Fruit fly (Drosophila melanogaster) whole organism: ENCODE measurements around the gene CG10089.

Source experiments
- CG8478 ChIP-seq: fragments of >200 bp; optimal IDR thresholded peaks from 2 replicates; lab custom pipeline; 2018; ENCODE audit warnings: inconsistent platforms
- Dll ChIP-seq: fragments of >200 bp; optimal IDR thresholded peaks from 2 replicates; lab custom pipeline; 2017
- EcR ChIP-seq, 2 experiments: fragments of >200 bp; optimal IDR thresholded peaks; 2 replicates each; lab custom pipeline; 2017; ENCODE audit warnings: missing biosample characterization in 2 of 2, missing genetic modification characterization in 2 of 2, missing genetic modification reagents in 2 of 2
- pan ChIP-seq: fragments of >200 bp; optimal IDR thresholded peaks from 2 replicates; lab custom pipeline; 2017
- psq ChIP-seq: fragments of >200 bp; optimal IDR thresholded peaks from 2 replicates; lab custom pipeline; 2017
- usp ChIP-seq: fragments of >200 bp; optimal IDR thresholded peaks from 2 replicates; lab custom pipeline; 2017; ENCODE audit warnings: missing biosample characterization, missing genetic modification characterization, mixed read lengths

CG10089 gene

dm6 chr3L:13435170-13435727 lies 39.3 kb downstream of the CG10089 start, which contains the start of gene CG10713:
CG10713 (minus strand) TSS chr3L:13435229.
- no peak for TF ChIP-seq psq (lab: Kevin White, UChicago)
- no peak for TF ChIP-seq CG8478
- TF ChIP-seq pan = no peak
- TF ChIP-seq EcR (GFP tag; optimal IDR thresholded peaks at IDR 0.05; lab: Kevin White, UChicago) = no peak
- TF ChIP-seq Dll (lab: Kevin White, UChicago) = no peak
- TF ChIP-seq usp (GFP tag; lab: Kevin White, UChicago) = no peak

dm6 chr3L:13433522-13433921 lies 41.1 kb downstream of the CG10089 start:
- TF ChIP-seq EcR (GFP tag; optimal IDR thresholded peaks at IDR 0.05; lab: Kevin White, UChicago) (no peak), psq (lab: Kevin White, UChicago) (no peak), CG8478 (no peak), usp (GFP tag; lab: Kevin White, UChicago) (no peak)

dm6 chr3L:13432791-13433190 lies 41.8 kb downstream of the CG10089 start:
- TF ChIP-seq usp (GFP tag; lab: Kevin White, UChicago) (no peak), psq (lab: Kevin White, UChicago) (no peak), CG8478 (no peak), EcR (GFP tag; optimal IDR thresholded peaks at IDR 0.05; lab: Kevin White, UChicago) (no peak), Dll (lab: Kevin White, UChicago) (no peak)

- TF ChIP-seq CG8478 (no peak), psq (lab: Kevin White, UChicago) (no peak), Dll (lab: Kevin White, UChicago) (no peak), usp (GFP tag; lab: Kevin White, UChicago) (no peak), pan (no peak), EcR (GFP tag; optimal IDR thresholded peaks at IDR 0.05; lab: Kevin White, UChicago) (no peak)
These were observed 44.4 kb downstream of the CG10089 start for dm6 chr3L:13430171-13430570.

- TF ChIP-seq CG8478 = no peak
- no peak for TF ChIP-seq usp (GFP tag; lab: Kevin White, UChicago)
- TF ChIP-seq pan = no peak
- TF ChIP-seq EcR (GFP tag; optimal IDR thresholded peaks at IDR 0.05; lab: Kevin White, UChicago) = no peak
- no peak for TF ChIP-seq Dll (lab: Kevin White, UChicago)
- TF ChIP-seq psq (lab: Kevin White, UChicago) = no peak
These were observed 48.0 kb downstream of the CG10089 start, which contains the start of gene CG14105 for dm6 chr3L:13426573-13426972. CG14105 (minus strand) TSS chr3L:13426673.

dm6 chr3L:13425571-13425970 lies 49.0 kb downstream of the CG10089 start, which contains the start of gene CG14106:
CG14106 (minus strand) TSS chr3L:13425671.
- TF ChIP-seq EcR (GFP tag; optimal IDR thresholded peaks at IDR 0.05; lab: Kevin White, UChicago) = no peak
- no peak for TF ChIP-seq psq (lab: Kevin White, UChicago)
- no peak for TF ChIP-seq CG8478
- TF ChIP-seq pan = no peak
- TF ChIP-seq usp (GFP tag; lab: Kevin White, UChicago) = no peak
- TF ChIP-seq Dll (lab: Kevin White, UChicago) = no peak

dm6 chr3L:13424068-13424467 lies 50.5 kb downstream of the CG10089 start, which contains the start of gene CG33263:
CG33263 (minus strand) TSS chr3L:13424168.
- TF ChIP-seq psq (lab: Kevin White, UChicago) (no peak), Dll (lab: Kevin White, UChicago) (no peak), EcR (GFP tag; optimal IDR thresholded peaks at IDR 0.05; lab: Kevin White, UChicago) (no peak), usp (GFP tag; lab: Kevin White, UChicago) (no peak), CG8478 (no peak), pan (no peak)

- TF ChIP-seq psq (lab: Kevin White, UChicago) = no peak
These were observed 52.2 kb downstream of the CG10089 start, which contains the start of gene CG32121 for dm6 chr3L:13422286-13422787. CG32121 (minus strand) TSS chr3L:13422336.

dm6 chr3L:13420212-13420611 lies 54.4 kb downstream of the CG10089 start:
- TF ChIP-seq usp (GFP tag; lab: Kevin White, UChicago) (no peak), CG8478 (no peak), Dll (lab: Kevin White, UChicago) (no peak), pan (no peak), EcR (GFP tag; optimal IDR thresholded peaks at IDR 0.05; lab: Kevin White, UChicago) (no peak), psq (lab: Kevin White, UChicago) (no peak)
